Fruit fly (Drosophila melanogaster): ENCODE measurements around the gene FER.

Gene FER

DNA sequence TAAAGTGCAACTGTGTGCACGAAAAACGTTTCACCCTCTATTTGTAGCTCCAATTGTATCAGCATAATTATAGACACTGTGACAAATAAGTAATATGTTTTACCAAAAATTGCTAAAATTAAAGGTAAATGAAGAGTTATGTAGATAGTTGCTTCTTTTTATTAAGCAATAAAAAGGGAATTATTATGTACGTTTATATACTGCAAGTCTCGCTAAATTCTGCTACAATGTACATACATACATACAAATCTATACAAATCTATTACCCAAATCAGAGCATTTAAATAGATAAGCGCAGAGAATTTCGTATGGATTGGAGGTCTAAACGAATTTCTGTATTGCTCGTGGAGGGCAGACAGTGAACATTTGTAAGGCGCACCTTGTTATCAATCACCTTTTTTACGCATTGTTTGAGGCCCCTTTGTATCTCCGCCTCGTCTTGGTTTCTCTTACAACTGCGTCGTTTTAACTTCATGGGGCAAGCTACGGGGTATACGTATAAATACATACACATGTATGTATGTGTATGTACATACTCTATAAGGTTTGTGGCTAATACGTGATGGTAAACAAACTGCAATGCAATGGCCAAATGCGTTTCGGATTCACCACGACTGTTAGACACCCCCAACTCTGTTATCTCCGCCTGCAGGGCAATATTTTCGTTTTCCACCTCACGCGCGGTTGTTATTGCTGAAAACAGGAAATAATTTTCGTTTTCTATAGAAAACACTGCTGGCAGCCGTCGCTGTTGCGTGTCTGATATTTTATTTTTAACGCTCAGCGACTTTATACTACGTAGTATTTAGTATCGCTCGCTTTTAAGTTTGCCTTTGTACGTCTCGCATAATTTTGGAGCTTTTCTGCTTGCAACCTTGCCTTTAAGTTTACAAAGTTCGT is 54.9 kb downstream of the FER start (continued):
- TF ChIP-seq pan (optimal IDR thresholded peaks at IDR 0.05) = no peak
- TF ChIP-seq pan (GFP tag; optimal IDR thresholded peaks at IDR 0.05 in 1 of 2, IDR thresholded peaks at IDR 0.05 in 1 of 2) = peak in 1 of 2 experiments; percentile 73
- peak; percentile 21; the same call in 2 of the 3 replicates for TF ChIP-seq otp (GFP tag; IDR thresholded peaks at IDR 0.05)
- no peak for TF ChIP-seq ab (GFP tag; optimal IDR thresholded peaks at IDR 0.05)
- no peak for TF ChIP-seq dysf (GFP tag; IDR thresholded peaks at IDR 0.05)
- TF ChIP-seq CG6654 (GFP tag; optimal IDR thresholded peaks at IDR 0.05) = peak; percentile 7
- TF ChIP-seq CG7372 (GFP tag; IDR thresholded peaks at IDR 0.05) = no peak
- TF ChIP-seq bcd (GFP tag; optimal IDR thresholded peaks at IDR 0.05) = peak; percentile 24
- peak; percentile 68 for TF ChIP-seq oc (tag; optimal IDR thresholded peaks at IDR 0.05)
- peak; percentile 30 for TF ChIP-seq nerfin-1 (tag; optimal IDR thresholded peaks at IDR 0.05)
- 0 out of 3 replicates have a peak, but pooled peaks have one; percentile 16 for TF ChIP-seq Aef1 (GFP tag; IDR thresholded peaks at IDR 0.05)
- peak; percentile 59; the same call in 1 of the 3 replicates for TF ChIP-seq CG34422 (GFP tag; IDR thresholded peaks at IDR 0.05)
- TF ChIP-seq chm (GFP tag; IDR thresholded peaks at IDR 0.05) = peak; percentile 61
- no peak for TF ChIP-seq CG7271 (tag; optimal IDR thresholded peaks at IDR 0.05)
- peak; percentile 8 for TF ChIP-seq pho (GFP tag; optimal IDR thresholded peaks at IDR 0.05)
- TF ChIP-seq dmrt99B (tag; optimal IDR thresholded peaks at IDR 0.05) = peak; percentile 81
- TF ChIP-seq CG7963 (GFP tag; IDR thresholded peaks at IDR 0.05; ENCODE audit: partially characterized antibody) = no peak
- TF ChIP-seq exex (tag; optimal IDR thresholded peaks at IDR 0.05) = peak; percentile 46
- TF ChIP-seq esg (GFP tag; conservative IDR thresholded peaks at IDR 0.05) = 0 out of 2 replicates have a peak, but pooled peaks have one; percentile 17
- peak; percentile 23; the same call in 1 of the 3 replicates for TF ChIP-seq Dbx (GFP tag; IDR thresholded peaks at IDR 0.05)
- TF ChIP-seq Drgx (GFP tag; IDR thresholded peaks at IDR 0.05) = peak; percentile 62; the same call in 1 of the 2 replicates
- peak; percentile 6 for TF ChIP-seq mam (GFP tag; optimal IDR thresholded peaks at IDR 0.05)
- TF ChIP-seq jigr1 (GFP tag; IDR thresholded peaks at IDR 0.05) = no peak
- TF ChIP-seq C15 (GFP tag; IDR thresholded peaks at IDR 0.05) = no peak
- TF ChIP-seq CG11085 (GFP tag; IDR thresholded peaks at IDR 0.05) = no peak
- TF ChIP-seq emc (GFP tag; optimal IDR thresholded peaks at IDR 0.05) = no peak
- TF ChIP-seq ken (GFP tag; IDR thresholded peaks at IDR 0.05) = no peak
- TF ChIP-seq CG12299 (tag; optimal IDR thresholded peaks at IDR 0.05) = peak; percentile 13
- peak; percentile 43 for TF ChIP-seq CG12104 (GFP tag; optimal IDR thresholded peaks at IDR 0.05)
- peak; percentile 27; the same call in 1 of the 2 replicates for TF ChIP-seq CG1024 (GFP tag; IDR thresholded peaks at IDR 0.05)
- TF ChIP-seq croc (GFP tag; conservative IDR thresholded peaks at IDR 0.05) = no peak
- peak; percentile 81 for TF ChIP-seq CG14710 (tag; optimal IDR thresholded peaks at IDR 0.05)
- no peak for TF ChIP-seq ro (GFP tag; IDR thresholded peaks at IDR 0.05)
- peak; percentile 78 for TF ChIP-seq CG34376 (GFP tag; optimal IDR thresholded peaks at IDR 0.05)
- peak; percentile 48 for TF ChIP-seq twi (tag; optimal IDR thresholded peaks at IDR 0.05)
- TF ChIP-seq eve (GFP tag; optimal IDR thresholded peaks at IDR 0.05) = peak in 1 of 2 experiments; percentile 90
- no peak for TF ChIP-seq dan (GFP tag; IDR thresholded peaks at IDR 0.05)
- TF ChIP-seq Mrtf (GFP tag; IDR thresholded peaks at IDR 0.05) = no peak
- 0 out of 2 replicates have a peak, but pooled peaks have one; percentile 16 for TF ChIP-seq CG14667 (GFP tag; IDR thresholded peaks at IDR 0.05)
- TF ChIP-seq corto (GFP tag; optimal IDR thresholded peaks at IDR 0.05) = peak; percentile 7
- no peak for TF ChIP-seq Scr (GFP tag; IDR thresholded peaks at IDR 0.05; ENCODE audit: partially characterized antibody)
- peak; percentile 47 for TF ChIP-seq trem (tag; optimal IDR thresholded peaks at IDR 0.05)
- no peak for TF ChIP-seq D (optimal IDR thresholded peaks at IDR 0.05)
- TF ChIP-seq D (GFP tag; optimal IDR thresholded peaks at IDR 0.05) = peak; percentile 85
- peak; percentile 69 for TF ChIP-seq CG10209 (GFP tag; optimal IDR thresholded peaks at IDR 0.05)
- TF ChIP-seq CG11695 (GFP tag; IDR thresholded peaks at IDR 0.05) = peak; percentile 44; the same call in 1 of the 3 replicates
- TF ChIP-seq unpg (GFP tag; optimal IDR thresholded peaks at IDR 0.05) = peak; percentile 77
- no peak for TF ChIP-seq ham (GFP tag; IDR thresholded peaks at IDR 0.05)
- peak; percentile 75 for TF ChIP-seq fd96Cb (tag; optimal IDR thresholded peaks at IDR 0.05)

Data from whole organism, embryonic.